Worm (Caenorhabditis elegans) whole organism, midembryonic: ENCODE results near the gene C16B8.2.

ENCODE experiments used
- flt-1 ChIP-seq: fragments of 200-800 bp; sonication (Bioruptor generic); IDR thresholded peaks from 2 replicates; pipeline ENCODE4 v1.3.6; 2022; ENCODE audit warnings: missing genetic modification characterization, missing compliant biosample characterization
- klf-2 ChIP-seq: fragments of 200-800 bp; sonication (Bioruptor generic); conservative IDR thresholded peaks from 2 replicates; pipeline ENCODE4 v1.3.6; 2022; ENCODE audit warnings: missing genetic modification reagents, missing genetic modification characterization, missing compliant biosample characterization
- ztf-23 ChIP-seq: fragments of 200-800 bp; sonication (Bioruptor generic); IDR thresholded peaks from 2 replicates; pipeline ENCODE4 v1.3.6; 2022; ENCODE audit warnings: missing genetic modification reagents, missing genetic modification characterization, missing compliant biosample characterization

ce11 chrX:3942267-3942666 lies 24.0 kb downstream of the C16B8.2 start, which contains the start of gene T19D2.13:
- TF ChIP-seq flt-1 (GFP tag; lab: Robert Waterston, UW) (no peak), klf-2 (GFP tag; lab: Robert Waterston, UW) (no peak), ztf-23 (GFP tag; lab: Robert Waterston, UW) (no peak)
